Worm (Caenorhabditis elegans) whole organism, midembryonic: Measurements from ENCODE around the gene T21C9.13.

ENCODE experiments used
- T22C8.4 ChIP-seq: fragments of 200-800 bp; sonication (Bioruptor generic); IDR thresholded peaks from 2 replicates; pipeline ENCODE4 v1.3.6; 2022; ENCODE audit warnings: missing genetic modification characterization, missing compliant biosample characterization
- cog-1 ChIP-seq: sonication (generic microtip); optimal IDR thresholded peaks from 2 replicates; lab custom pipeline; 2016; ENCODE audit warnings: missing genetic modification characterization, missing compliant biosample characterization
- flt-1 ChIP-seq: fragments of 200-800 bp; sonication (Bioruptor generic); IDR thresholded peaks from 2 replicates; pipeline ENCODE4 v1.3.6; 2022; ENCODE audit warnings: missing genetic modification characterization, missing compliant biosample characterization
- klf-2 ChIP-seq: fragments of 200-800 bp; sonication (Bioruptor generic); conservative IDR thresholded peaks from 2 replicates; pipeline ENCODE4 v1.3.6; 2022; ENCODE audit warnings: missing genetic modification reagents, missing genetic modification characterization, missing compliant biosample characterization
- med-1 ChIP-seq: sonication (generic microtip); optimal IDR thresholded peaks from 2 replicates; lab custom pipeline; 2017; ENCODE audit warnings: missing genetic modification characterization, mild to moderate bottlenecking, missing compliant biosample characterization, antibody characterized with exemption, missing genetic modification reagents; ENCODE audit not compliant: insufficient read depth
- ref-1 ChIP-seq: fragments of 200-800 bp; sonication (Bioruptor generic); conservative IDR thresholded peaks from 2 replicates; pipeline ENCODE4 v1.3.6; 2022; ENCODE audit warnings: missing genetic modification reagents, missing genetic modification characterization, missing compliant biosample characterization
- tab-1 ChIP-seq: fragments of 200-800 bp; sonication (Bioruptor generic); IDR thresholded peaks from 2 replicates; pipeline ENCODE4 v1.3.6; 2022; ENCODE audit warnings: missing genetic modification characterization, missing compliant biosample characterization
- ztf-23 ChIP-seq: fragments of 200-800 bp; sonication (Bioruptor generic); IDR thresholded peaks from 2 replicates; pipeline ENCODE4 v1.3.6; 2022; ENCODE audit warnings: missing genetic modification reagents, missing genetic modification characterization, missing compliant biosample characterization
- ztf-29 ChIP-seq: fragments of 200-800 bp; sonication (Bioruptor generic); IDR thresholded peaks from 2 replicates; pipeline ENCODE4 v1.3.6; 2022; ENCODE audit warnings: missing genetic modification reagents, missing genetic modification characterization, missing compliant biosample characterization

Gene T21C9.13

DNA sequence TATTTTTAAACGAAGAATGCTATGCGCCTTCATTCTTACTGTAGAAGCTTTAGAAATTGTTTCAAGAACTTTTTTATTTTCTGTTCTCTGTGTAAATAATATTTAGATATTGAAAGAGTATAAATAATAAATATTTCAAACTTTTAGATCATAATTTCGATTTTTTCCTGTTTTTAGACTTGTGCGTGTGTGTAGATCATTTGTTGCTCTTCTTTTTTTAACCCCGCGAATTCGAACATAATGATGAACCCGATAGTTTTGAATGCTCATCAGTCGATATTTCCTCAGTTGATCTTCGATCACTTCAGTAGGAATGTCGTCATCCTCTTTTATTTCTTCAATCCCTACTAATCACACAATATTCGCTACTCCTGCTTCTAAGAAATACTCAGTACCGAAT lies at the start of gene T21C9.13:
Gene T21C9.13, plus strand, starts transcription at position 33 of the 400 bp plus-strand sequence.
- TF ChIP-seq klf-2 (GFP tag; lab: Robert Waterston, UW), result no peak
- no peak for TF ChIP-seq flt-1 (GFP tag; lab: Robert Waterston, UW)
- no peak for TF ChIP-seq ztf-29
- no peak for TF ChIP-seq cog-1
- TF ChIP-seq med-1 (GFP tag; lab: Kevin White, UChicago), result no peak
- TF ChIP-seq T22C8.4, result no peak
- no peak for TF ChIP-seq ref-1 (GFP tag; lab: Robert Waterston, UW)
- no peak for TF ChIP-seq ztf-23 (GFP tag; lab: Robert Waterston, UW)

DNA sequence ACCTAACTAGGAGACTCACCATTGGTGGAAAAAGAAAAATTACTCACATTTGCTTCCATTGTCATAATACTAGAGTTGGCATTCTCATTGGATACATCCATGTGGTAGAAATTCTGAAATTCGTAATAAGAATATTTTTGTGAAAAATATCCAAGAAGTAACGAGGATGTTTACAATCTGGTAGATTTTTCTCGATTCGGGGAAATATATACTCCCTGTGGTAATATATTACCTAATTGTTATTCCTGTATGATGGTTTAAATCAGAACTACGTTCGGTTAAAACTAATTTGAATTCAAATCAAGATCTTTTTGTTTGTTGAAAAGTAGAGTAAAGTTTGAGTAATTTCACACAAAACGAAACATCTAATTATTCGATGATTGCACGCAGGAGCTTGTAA lies 48.1 kb upstream of the T21C9.13 start, which contains the start of gene srd-34:
Gene srd-34, minus strand, starts transcription at position 101 of the 400 bp plus-strand sequence.
- TF ChIP-seq klf-2 (GFP tag; lab: Robert Waterston, UW), result no peak
- TF ChIP-seq ref-1 (GFP tag; lab: Robert Waterston, UW), result no peak
- no peak for TF ChIP-seq flt-1 (GFP tag; lab: Robert Waterston, UW)
- no peak for TF ChIP-seq cog-1
- TF ChIP-seq ztf-23 (GFP tag; lab: Robert Waterston, UW), result no peak
- TF ChIP-seq med-1 (GFP tag; lab: Kevin White, UChicago), result no peak
- no peak for TF ChIP-seq T22C8.4
- no peak for TF ChIP-seq tab-1 (GFP tag; lab: Robert Waterston, UW)
- TF ChIP-seq ztf-29, result no peak

DNA sequence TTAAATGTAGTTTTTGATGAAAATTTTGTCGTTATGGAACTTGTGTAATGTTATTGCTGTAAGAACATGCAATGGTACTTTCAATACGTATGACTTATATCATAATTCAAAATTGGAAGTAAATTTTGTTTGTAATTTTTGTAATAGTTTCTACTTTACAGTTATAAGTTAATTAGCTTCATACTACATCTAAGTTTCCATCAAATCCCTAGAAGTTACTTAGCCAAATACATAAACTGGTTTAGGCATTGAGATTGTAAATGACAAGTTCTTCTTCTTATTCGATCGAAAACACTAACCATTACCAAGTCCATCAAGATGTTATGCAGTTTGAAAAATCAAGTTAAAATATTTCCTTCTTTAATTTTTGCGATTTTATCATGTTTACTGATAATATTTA lies 47.3 kb upstream of the T21C9.13 start, which contains the start of gene F32G8.2:
Gene F32G8.2, plus strand, starts transcription at position 301 of the 400 bp plus-strand sequence.
- TF ChIP-seq ztf-23 (GFP tag; lab: Robert Waterston, UW), result no peak
- TF ChIP-seq cog-1, result no peak
- TF ChIP-seq T22C8.4, result no peak
- TF ChIP-seq flt-1 (GFP tag; lab: Robert Waterston, UW), result no peak
- no peak for TF ChIP-seq ref-1 (GFP tag; lab: Robert Waterston, UW)
- no peak for TF ChIP-seq med-1 (GFP tag; lab: Kevin White, UChicago)
- TF ChIP-seq tab-1 (GFP tag; lab: Robert Waterston, UW), result no peak

DNA sequence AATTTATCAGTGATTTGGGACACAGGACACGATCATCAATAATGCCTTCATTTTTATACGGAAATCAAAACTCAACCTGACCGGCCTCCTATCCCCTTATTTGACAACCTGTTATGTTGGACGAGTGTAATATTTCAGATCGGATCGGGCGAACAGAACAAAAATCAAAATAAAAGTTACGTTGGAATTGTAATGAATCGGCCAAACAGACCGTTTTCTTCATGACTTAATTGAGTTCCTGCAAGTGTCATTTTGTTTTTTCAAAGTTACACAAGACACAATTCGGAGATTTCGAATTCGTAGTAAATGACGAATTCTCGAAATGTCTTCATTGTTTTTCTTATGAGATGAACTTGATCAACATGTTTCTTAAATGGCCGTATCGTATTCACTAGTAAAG lies 41.8 kb upstream of the T21C9.13 start, which contains the start of gene F32G8.3:
Gene F32G8.3, minus strand, starts transcription at position 101 of the 400 bp plus-strand sequence.
- TF ChIP-seq ref-1 (GFP tag; lab: Robert Waterston, UW) (no peak), cog-1 (no peak), klf-2 (GFP tag; lab: Robert Waterston, UW) (no peak), ztf-23 (GFP tag; lab: Robert Waterston, UW) (no peak), T22C8.4 (no peak), tab-1 (GFP tag; lab: Robert Waterston, UW) (no peak), med-1 (GFP tag; lab: Kevin White, UChicago) (no peak), flt-1 (GFP tag; lab: Robert Waterston, UW) (no peak), ztf-29 (no peak)

DNA sequence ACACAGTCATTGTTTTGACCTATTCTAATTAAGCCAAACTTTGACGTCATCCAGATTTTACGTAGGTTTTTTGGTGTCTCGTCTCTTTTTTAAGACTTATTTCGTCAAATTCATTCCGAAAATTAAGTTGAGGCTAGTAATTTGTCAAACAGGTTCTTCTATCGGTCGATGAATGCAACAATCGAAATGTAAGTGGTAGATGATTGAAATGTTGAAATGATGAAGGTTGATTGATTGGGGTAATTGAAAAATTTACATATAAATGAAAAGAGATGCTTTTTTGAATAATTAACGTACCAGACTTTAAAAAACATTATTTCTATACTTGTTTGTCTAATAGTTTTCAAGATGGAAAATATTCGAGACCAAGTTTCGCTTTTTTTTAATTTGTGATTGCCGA lies 40.7 kb upstream of the T21C9.13 start:
- TF ChIP-seq ztf-29 (no peak), ztf-23 (GFP tag; lab: Robert Waterston, UW) (no peak), tab-1 (GFP tag; lab: Robert Waterston, UW) (no peak), ref-1 (GFP tag; lab: Robert Waterston, UW) (no peak), cog-1 (no peak), T22C8.4 (no peak), med-1 (GFP tag; lab: Kevin White, UChicago) (no peak), flt-1 (GFP tag; lab: Robert Waterston, UW) (no peak), klf-2 (GFP tag; lab: Robert Waterston, UW) (no peak)

DNA sequence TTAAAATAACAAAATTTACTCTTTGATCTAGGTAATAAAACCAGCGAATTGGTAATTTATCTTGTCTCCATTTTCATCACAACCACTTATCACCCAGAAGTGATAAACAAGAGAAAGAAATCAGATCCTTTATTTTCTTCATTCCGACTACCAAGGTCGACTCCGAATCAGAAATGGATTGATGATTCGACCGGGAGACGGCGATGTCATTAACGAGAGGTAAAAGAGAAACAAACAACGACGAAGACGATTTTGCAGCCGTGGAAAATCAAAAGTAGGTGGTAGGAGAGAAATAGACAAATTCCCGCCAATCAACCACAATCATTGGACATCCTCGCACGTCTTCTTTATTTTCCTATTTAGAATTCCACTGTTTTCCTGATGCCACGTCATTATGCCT lies 40.0 kb upstream of the T21C9.13 start:
- TF ChIP-seq ztf-29 (no peak), med-1 (GFP tag; lab: Kevin White, UChicago) (no peak)

DNA sequence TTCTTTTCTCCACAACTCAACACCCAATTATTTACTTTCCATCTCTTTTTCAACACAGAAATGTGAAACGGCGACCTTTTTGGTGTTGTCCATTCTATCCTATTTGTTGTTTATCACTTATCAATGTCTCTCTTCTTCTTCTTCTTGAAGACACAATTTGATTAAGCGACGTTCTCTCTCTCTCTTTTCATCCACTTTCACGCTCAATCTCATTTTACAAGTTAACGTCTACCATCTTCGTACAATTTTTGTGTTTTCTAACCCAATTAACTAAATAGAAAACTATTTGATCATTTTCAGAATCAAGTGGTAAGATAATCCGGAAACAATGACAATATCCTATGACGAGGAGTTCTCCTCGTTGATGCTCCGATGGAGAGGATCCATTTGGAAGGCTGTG lies 39.4 kb upstream of the T21C9.13 start, which contains the start of gene best-14:
Gene best-14, plus strand, starts transcription at position 301 of the 400 bp plus-strand sequence.
- no peak for TF ChIP-seq klf-2 (GFP tag; lab: Robert Waterston, UW)
- no peak for TF ChIP-seq ref-1 (GFP tag; lab: Robert Waterston, UW)
- TF ChIP-seq med-1 (GFP tag; lab: Kevin White, UChicago), result no peak
- no peak for TF ChIP-seq cog-1
- no peak for TF ChIP-seq flt-1 (GFP tag; lab: Robert Waterston, UW)
- TF ChIP-seq T22C8.4, result no peak
- no peak for TF ChIP-seq ztf-29
- no peak for TF ChIP-seq tab-1 (GFP tag; lab: Robert Waterston, UW)
- no peak for TF ChIP-seq ztf-23 (GFP tag; lab: Robert Waterston, UW)

DNA sequence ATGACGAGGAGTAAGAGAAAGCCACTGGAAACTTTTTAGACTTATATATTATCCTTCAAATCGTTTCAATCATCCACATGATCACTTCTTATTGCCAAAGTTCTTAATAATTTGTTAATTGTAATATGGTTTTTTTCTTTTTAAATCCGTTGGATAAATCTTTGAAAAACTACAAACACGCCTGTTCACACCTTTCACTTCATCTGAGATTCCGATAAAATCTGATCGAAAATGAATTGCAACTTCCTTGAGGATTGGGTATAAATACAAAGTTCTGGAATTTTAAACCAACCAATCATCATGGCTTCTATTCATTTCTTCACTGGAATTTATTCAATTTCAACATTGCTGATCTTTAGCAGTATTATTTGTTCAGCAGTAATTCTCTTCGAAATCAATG lies 36.4 kb upstream of the T21C9.13 start, which contains the start of gene col-152:
Gene col-152, plus strand, starts transcription at position 301 of the 400 bp plus-strand sequence.
- TF ChIP-seq cog-1 (no peak), tab-1 (GFP tag; lab: Robert Waterston, UW) (no peak), ztf-23 (GFP tag; lab: Robert Waterston, UW) (no peak), flt-1 (GFP tag; lab: Robert Waterston, UW) (no peak), ref-1 (GFP tag; lab: Robert Waterston, UW) (no peak)

DNA sequence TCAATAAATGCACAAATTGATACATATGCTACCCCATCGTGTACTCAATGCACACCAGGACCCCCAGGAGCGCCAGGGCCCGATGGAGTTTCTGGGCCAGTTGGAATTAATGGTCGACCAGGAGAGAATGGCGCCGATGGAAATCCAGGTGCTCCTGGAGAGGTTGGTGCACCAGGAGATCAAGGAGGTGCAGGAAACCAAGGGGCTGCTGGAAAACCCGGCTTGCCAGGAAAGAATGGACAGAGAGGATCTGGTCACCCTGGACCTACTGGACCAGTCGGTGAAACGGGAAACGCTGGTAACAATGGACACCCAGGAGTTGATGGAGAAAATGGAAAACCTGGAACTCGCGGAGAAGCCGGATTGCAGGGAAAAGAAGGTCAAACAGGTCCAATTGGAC lies 35.4 kb upstream of the T21C9.13 start:
- TF ChIP-seq med-1 (GFP tag; lab: Kevin White, UChicago) (no peak), ref-1 (GFP tag; lab: Robert Waterston, UW) (no peak), klf-2 (GFP tag; lab: Robert Waterston, UW) (no peak), ztf-29 (no peak), cog-1 (no peak), T22C8.4 (no peak), flt-1 (GFP tag; lab: Robert Waterston, UW) (no peak), ztf-23 (GFP tag; lab: Robert Waterston, UW) (no peak), tab-1 (GFP tag; lab: Robert Waterston, UW) (no peak)

DNA sequence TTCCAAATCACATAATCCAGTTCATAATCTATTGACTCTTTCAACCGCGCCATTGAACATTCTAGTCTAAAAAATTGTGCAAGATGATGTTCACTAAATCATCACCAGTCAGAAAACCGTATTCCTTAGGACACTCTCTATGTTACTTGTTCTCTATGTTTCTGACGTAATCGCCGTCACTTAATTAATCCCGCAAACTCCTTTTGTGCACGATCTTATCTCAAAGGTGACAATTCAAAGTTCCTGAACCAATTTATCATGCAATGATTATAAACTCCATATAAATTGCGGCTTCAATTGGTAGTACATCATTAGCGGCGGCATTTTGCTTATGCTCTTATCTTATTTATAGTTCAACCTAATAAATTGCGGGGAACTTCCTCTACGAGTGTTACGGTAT lies 34.2 kb upstream of the T21C9.13 start:
- TF ChIP-seq ztf-29 (no peak), med-1 (GFP tag; lab: Kevin White, UChicago) (no peak)
